Fruit fly (Drosophila melanogaster) whole organism, pupa: Measurements from ENCODE around the gene Tdrd3.

Experiments used
- CG14655 ChIP-seq: fragments of 200-800 bp; sonication (Bioruptor generic); optimal IDR thresholded peaks from 3 replicates; lab custom pipeline; 2017; ENCODE audit warnings: mild to moderate bottlenecking, missing biosample characterization, missing genetic modification reagents, missing genetic modification characterization
- CG17806 ChIP-seq: fragments of 200-800 bp; sonication (Bioruptor generic); optimal IDR thresholded peaks from 2 replicates; lab custom pipeline; 2018; ENCODE audit warnings: missing biosample characterization, mild to moderate bottlenecking, missing genetic modification characterization, moderate library complexity
- CG8159 ChIP-seq: fragments of 200-800 bp; sonication (Bioruptor generic); optimal IDR thresholded peaks from 3 replicates; lab custom pipeline; 2018; ENCODE audit warnings: missing biosample characterization, mild to moderate bottlenecking, missing genetic modification characterization, moderate library complexity
- D1 ChIP-seq: fragments of 200-800 bp; sonication (Bioruptor generic); optimal IDR thresholded peaks from 2 replicates; lab custom pipeline; 2018; ENCODE audit warnings: missing biosample characterization, mild to moderate bottlenecking, missing genetic modification characterization, moderate library complexity
- EcR ChIP-seq: fragments of 200-800 bp; sonication (Bioruptor generic); optimal IDR thresholded peaks from 3 replicates; lab custom pipeline; 2019; ENCODE audit warnings: missing biosample characterization, missing genetic modification characterization, mild to moderate bottlenecking, moderate library complexity, missing genetic modification reagents
- Ets98B ChIP-seq: fragments of 200-800 bp; sonication (Bioruptor generic); IDR thresholded peaks from 2 replicates; pipeline ENCODE4 v1.3.6; 2022; ENCODE audit warnings: missing biosample characterization, missing genetic modification characterization
- Pif1A ChIP-seq: fragments of 200-800 bp; sonication (Bioruptor generic); optimal IDR thresholded peaks from 3 replicates; lab custom pipeline; 2016; ENCODE audit warnings: missing biosample characterization, missing genetic modification characterization
- Snoo ChIP-seq: fragments of 200-800 bp; sonication (Bioruptor generic); optimal IDR thresholded peaks from 3 replicates; lab custom pipeline; 2017; ENCODE audit warnings: missing biosample characterization, mild to moderate bottlenecking, missing genetic modification characterization, inconsistent platforms
- gl ChIP-seq: fragments of 200-800 bp; sonication (Bioruptor generic); optimal IDR thresholded peaks from 2 replicates; lab custom pipeline; 2018; ENCODE audit warnings: missing biosample characterization, mild to moderate bottlenecking, missing genetic modification characterization

DNA sequence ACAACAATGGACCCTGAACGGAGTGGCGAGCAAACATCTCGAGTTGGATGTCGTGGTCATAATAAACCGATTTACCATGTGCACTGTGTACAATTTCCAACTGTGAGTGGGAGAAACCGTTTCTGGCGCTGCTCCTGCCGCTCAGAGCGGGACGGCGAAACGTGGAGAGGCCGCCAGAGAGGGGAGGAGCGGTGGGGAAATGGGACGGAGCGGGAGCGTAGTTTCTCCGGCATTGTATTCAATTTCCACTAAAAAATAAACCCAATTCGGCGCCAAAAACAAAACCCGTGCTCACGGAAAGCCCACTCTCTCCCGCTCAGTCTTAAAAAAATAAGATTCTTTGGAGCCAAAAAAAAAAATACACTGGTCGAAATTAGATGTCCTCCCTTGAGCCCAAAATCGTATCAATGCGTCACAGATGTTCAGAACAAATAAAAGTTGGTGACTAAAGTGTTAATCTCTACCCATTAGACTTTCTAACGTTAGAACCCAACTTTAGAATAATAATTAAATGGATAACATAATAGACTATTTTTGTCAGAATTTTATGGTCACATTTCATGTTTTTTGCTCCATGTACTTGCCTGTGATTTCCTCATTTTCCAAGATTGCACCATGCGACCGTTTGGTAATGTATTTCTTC is 26.5 kb upstream of the Tdrd3 start:
- TF ChIP-seq D1 (tag; lab: Kevin White, UChicago) (no peak), EcR (no peak), CG8159 (tag; lab: Kevin White, UChicago) (peak; percentile 27), Pif1A (GFP tag; lab: Kevin White, UChicago) (peak; percentile 24), Ets98B (peak; percentile 60), CG14655 (GFP tag; lab: Kevin White, UChicago) (no peak), CG17806 (peak; percentile 5), gl (tag; lab: Kevin White, UChicago) (no peak), Snoo (peak; percentile 7)
